Fruit fly (Drosophila melanogaster) ovary, adult (tissue): ENCODE data around the gene CG15631.

ENCODE experiments used
- CG17801 ChIP-seq: fragments of 200-800 bp; optimal IDR thresholded peaks from 2 replicates; lab custom pipeline; 2019; ENCODE audit warnings: missing biosample characterization, mild to moderate bottlenecking, missing genetic modification characterization, moderate library complexity; ENCODE audit not compliant: partially characterized antibody

The CG15631 gene

DNA sequence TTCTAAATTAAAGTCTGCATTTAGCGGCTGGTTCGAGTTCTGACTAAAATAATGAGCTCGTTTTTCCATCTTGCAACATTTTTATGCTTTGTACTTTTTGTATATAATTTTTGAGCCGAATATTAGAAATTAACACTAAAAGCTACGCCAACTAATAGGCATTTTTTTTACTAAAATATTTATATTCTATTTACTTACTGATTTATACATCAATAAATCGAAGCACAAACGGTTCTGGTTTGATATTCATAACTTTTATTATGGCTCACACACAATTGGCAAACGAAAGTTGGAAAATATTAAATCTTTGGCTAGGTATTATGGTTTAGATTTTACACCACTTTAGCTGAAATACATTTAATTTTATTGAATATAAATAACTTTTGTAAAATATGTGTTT lies at the start of gene CG15631:
Gene CG15631, minus strand, starts transcription at position 101 of the 400 bp plus-strand sequence.
- no peak for TF ChIP-seq CG17801 (GFP tag; lab: Kevin White, UChicago)

DNA sequence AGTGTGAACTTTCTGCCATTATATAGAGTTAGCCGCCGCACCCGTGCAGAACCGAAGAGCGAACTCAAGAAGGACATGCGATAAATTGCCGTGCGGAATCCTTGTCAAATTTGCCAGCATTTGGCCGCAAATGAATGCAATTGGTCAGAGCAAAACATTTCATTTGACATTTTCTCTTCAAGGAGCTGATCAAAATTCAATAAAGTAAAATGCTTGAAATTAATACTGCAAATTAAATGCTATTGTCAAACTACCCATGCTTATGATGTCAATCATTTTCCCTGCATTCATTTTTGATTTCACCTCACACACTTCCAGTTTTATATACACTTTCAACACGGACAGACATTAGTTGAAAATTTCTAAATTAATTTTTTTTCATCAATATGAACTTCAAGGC lies 28.3 kb upstream of the CG15631 start, which contains the start of gene CG42523:
Gene CG42523, plus strand, starts transcription at position 301 of the 400 bp plus-strand sequence.
- TF ChIP-seq CG17801 (GFP tag; lab: Kevin White, UChicago) = no peak

DNA sequence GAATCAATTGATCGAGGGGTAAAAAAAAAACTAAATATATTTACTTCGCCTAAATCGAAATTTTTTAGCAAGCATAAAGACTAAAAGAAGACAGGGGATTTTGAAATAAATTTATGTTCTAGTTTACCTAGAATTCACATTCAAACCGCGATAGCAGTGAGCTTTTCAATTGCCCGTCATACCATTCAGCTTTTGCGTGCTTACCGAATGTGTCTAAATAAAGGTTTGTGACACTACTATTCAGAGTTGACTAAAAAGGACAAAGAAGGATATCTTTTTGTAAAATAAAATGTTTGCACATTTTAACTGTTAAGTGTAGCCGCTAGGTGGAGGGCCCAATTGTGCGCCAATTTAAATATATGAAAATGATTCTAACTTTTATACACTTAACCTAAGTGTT lies 8.2 kb downstream of the CG15631 start:
- TF ChIP-seq CG17801 (GFP tag; lab: Kevin White, UChicago) = no peak

DNA sequence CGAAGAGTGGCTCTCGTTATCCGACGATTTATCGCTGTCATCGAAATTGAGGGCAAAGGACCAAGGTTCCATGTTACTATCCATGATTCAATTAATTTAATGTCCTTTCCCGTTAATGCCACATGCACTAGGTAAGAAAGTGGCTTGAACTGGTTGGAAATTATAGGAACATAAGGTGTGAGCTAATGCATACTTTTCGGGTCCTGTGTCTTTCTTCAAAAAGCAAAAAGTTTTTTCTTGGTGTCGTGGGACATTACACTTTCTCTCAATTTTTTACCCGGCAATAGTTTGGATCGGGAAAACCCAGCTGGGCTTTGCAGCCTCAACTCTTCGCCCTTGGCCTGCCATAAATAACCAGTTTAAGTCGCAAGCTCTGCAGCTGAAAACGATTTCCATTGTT lies 32.9 kb downstream of the CG15631 start, which contains the start of gene Taf12L:
Gene Taf12L, minus strand, starts transcription at position 101 of the 400 bp plus-strand sequence.
- no peak for TF ChIP-seq CG17801 (GFP tag; lab: Kevin White, UChicago)

DNA sequence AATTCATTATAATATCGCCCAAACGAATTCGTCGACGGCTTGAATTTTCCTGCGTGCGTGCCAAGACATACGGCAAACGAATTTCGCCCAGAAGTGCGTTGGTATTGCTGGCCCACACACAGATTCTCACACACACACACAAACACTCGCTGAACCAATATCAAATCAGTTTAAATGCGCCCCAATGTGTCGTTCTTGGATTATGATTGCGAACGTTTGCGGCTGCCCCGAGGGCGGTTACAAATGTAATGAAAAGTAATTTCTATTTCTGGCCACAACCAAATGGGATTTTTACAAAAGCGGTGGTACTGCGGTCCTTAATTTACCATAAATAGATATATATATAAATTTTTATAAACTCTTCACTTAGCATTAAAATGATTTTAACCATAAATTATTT lies 35.4 kb downstream of the CG15631 start:
- no peak for TF ChIP-seq CG17801 (GFP tag; lab: Kevin White, UChicago)

DNA sequence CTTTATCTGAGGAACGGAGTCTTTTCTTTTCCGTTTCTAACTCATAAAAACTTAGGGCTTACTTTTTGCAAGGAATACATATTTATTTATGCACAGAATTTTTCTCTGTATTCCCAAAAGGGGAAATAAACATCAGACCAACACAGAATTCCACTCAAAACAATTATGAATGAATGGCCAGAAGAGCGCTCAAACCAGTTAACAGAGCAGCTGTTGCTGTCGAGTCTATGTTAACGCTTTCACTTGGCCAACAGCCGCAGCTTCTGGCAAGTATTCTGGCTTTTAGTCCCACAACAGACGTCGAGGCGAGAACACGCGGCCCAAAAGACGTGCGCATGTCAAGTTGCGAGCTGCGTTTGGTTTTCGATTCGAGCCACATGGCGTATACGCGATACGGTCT lies 39.8 kb downstream of the CG15631 start, which contains the start of gene dcma:
Gene dcma, plus strand, starts transcription at position 301 of the 400 bp plus-strand sequence.
- no peak for TF ChIP-seq CG17801 (GFP tag; lab: Kevin White, UChicago)

DNA sequence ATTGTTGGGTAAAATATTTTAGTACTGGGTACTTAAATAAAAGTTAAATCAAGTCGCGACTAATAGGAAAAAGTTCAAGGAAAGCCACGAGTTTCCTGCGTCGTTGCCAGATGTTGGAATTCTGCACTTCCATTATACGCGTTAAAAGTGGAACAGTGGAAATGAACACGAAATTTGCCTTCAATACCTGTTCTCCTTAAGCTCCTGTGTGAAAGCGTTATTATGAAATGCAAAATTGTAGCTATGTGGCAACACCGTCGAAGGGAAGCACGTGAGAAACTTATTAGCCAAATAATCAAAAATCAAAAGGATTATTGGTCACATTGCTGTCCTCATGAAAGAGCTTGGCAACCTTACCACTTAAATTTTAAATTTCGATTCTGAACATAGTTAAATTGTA lies 43.7 kb downstream of the CG15631 start, which contains the start of gene CG3251:
Gene CG3251, minus strand, starts transcription at position 101 of the 400 bp plus-strand sequence.
- TF ChIP-seq CG17801 (GFP tag; lab: Kevin White, UChicago) = no peak

DNA sequence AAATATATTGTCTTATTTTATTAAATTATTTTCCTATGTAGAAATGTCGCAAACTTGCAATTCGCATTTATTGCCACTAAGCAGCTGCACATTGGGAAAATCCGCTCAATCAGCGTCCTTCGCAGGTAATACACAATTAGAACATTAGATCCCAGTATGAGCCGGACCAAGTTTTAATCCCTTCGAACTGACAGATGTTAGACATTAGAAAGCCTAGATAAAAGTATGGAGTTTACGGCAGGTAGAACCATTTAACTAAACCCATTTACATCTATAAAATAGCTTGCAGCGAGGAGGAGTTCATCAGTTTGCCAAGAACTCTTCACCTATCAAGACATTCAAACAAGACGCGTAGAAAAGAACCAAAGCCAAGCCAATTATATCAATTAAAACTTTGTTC lies 47.0 kb downstream of the CG15631 start, which contains the start of gene Elba3:
Gene Elba3, plus strand, starts transcription at position 301 of the 400 bp plus-strand sequence.
- no peak for TF ChIP-seq CG17801 (GFP tag; lab: Kevin White, UChicago)

DNA sequence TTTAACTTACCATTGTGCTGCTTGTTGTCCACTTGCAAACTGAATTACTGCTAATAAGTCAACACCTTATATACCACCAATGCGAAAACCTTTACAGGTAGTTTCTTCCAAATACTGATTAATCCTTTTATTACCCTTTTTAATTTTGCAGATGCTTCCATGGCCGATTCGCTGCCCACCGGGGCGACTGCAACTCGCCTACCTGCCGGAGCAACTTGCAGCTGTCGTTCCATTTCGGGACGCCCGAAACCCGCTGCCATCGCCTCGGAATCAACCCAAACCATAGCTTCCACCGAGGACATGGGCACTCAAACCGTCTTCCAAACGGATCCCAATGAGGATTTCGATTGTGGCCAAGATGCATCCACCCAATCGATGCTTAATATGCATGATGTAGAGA lies 49.9 kb downstream of the CG15631 start, which contains the start of gene Elba1:
Gene Elba1, minus strand, starts transcription at position 101 of the 400 bp plus-strand sequence.
- TF ChIP-seq CG17801 (GFP tag; lab: Kevin White, UChicago) = no peak
